Worm (Caenorhabditis elegans) whole organism, L4/young adult: ENCODE measurements around the gene H04J21.4.

Experiments
- W03F9.2 ChIP-seq: fragments of 150-350 bp; optimal IDR thresholded peaks from 2 replicates; lab custom pipeline; 2014; ENCODE audit warnings: missing biosample characterization, missing genetic modification characterization
- dao-5 ChIP-seq: sonication (generic microtip); optimal IDR thresholded peaks from 2 replicates; lab custom pipeline; 2016; ENCODE audit warnings: missing genotype, missing genetic modification characterization, moderate library complexity, missing compliant biosample characterization

- no peak for TF ChIP-seq dao-5 (tag; lab: Kevin White, UChicago)
- TF ChIP-seq W03F9.2, result no peak
Observed at ce11 chrIII:2371864-2372263, 3.5 kb upstream of the H04J21.4 start, which contains the start of gene H04J21.1.
